Fruit fly (Drosophila melanogaster) whole organism, wandering third instar larva: Measurements from ENCODE around the gene Nrx-IV.

Experiments used
- CG32264 ChIP-seq: fragments of 200-800 bp; sonication (Bioruptor generic); optimal IDR thresholded peaks from 2 replicates; lab custom pipeline; 2016; ENCODE audit warnings: missing biosample characterization, missing genetic modification characterization
- br ChIP-seq: fragments of 200-800 bp; sonication (Bioruptor generic); optimal IDR thresholded peaks from 2 replicates; lab custom pipeline; 2016; ENCODE audit warnings: missing biosample characterization, missing genetic modification characterization
- jim ChIP-seq: fragments of 175-275, 200-325 bp; sonication (Bioruptor generic); optimal IDR thresholded peaks from 2 replicates; lab custom pipeline; 2016; ENCODE audit warnings: missing biosample characterization, mild to moderate bottlenecking, missing genetic modification characterization
- lola ChIP-seq: fragments of >200 bp; optimal IDR thresholded peaks from 2 replicates; lab custom pipeline; 2017; ENCODE audit warnings: missing biosample characterization, missing genetic modification characterization
- sv ChIP-seq: fragments of 200-800 bp; sonication (Bioruptor generic); optimal IDR thresholded peaks from 3 replicates; lab custom pipeline; 2016; ENCODE audit warnings: missing biosample characterization, missing genetic modification characterization

dm6 chr3L:12114188-12114587 is 32.1 kb upstream of the Nrx-IV start:
- TF ChIP-seq lola (GFP tag; lab: Kevin White, UChicago): no peak
- TF ChIP-seq CG32264 (GFP tag; lab: Kevin White, UChicago): peak; percentile 15
- TF ChIP-seq br: peak; percentile 79
- TF ChIP-seq jim (GFP tag; lab: Kevin White, UChicago): no peak
- TF ChIP-seq sv (GFP tag; lab: Kevin White, UChicago): no peak
